Worm (Caenorhabditis elegans) whole organism, L3 larva: ENCODE measurements around the gene pgph-1.

ENCODE experiments used
- ama-1 ChIP-seq: fragments of 150-350 bp; optimal IDR thresholded peaks from 2 replicates; lab custom pipeline; 2018
- egl-27 ChIP-seq: sonication (generic microtip); optimal IDR thresholded peaks from 4 replicates; lab custom pipeline; 2017; ENCODE audit warnings: missing biosample characterization, missing genetic modification reagents, missing genetic modification characterization
- eor-1 ChIP-seq, 2 experiments: fragments of 150-350 bp; optimal IDR thresholded peaks; 2 replicates each; lab custom pipeline; 2014 to 2018; ENCODE audit warnings: missing biosample characterization in 2 of 2, missing genetic modification characterization in 2 of 2
- fkh-10 ChIP-seq: sonication (generic microtip); optimal IDR thresholded peaks from 2 replicates; lab custom pipeline; 2017; ENCODE audit warnings: missing biosample characterization, missing genetic modification reagents, missing genetic modification characterization
- lin-15B ChIP-seq: fragments of 150-350 bp; optimal IDR thresholded peaks from 2 replicates; lab custom pipeline; 2014; ENCODE audit warnings: missing biosample characterization, missing genetic modification characterization
- nfya-1 ChIP-seq: sonication (generic microtip); optimal IDR thresholded peaks from 2 replicates; lab custom pipeline; 2017; ENCODE audit warnings: missing genetic modification characterization, mild to moderate bottlenecking, missing compliant biosample characterization, antibody characterized with exemption, moderate library complexity; ENCODE audit not compliant: insufficient read depth
- nhr-28 ChIP-seq: fragments of 150-350 bp; optimal IDR thresholded peaks from 2 replicates; lab custom pipeline; 2014; ENCODE audit warnings: missing biosample characterization, missing genetic modification characterization
- skn-1 ChIP-seq: fragments of 150-350 bp; optimal IDR thresholded peaks from 2 replicates; lab custom pipeline; 2014; ENCODE audit warnings: missing biosample characterization, missing genetic modification characterization
- unc-39 ChIP-seq: sonication (generic microtip); optimal IDR thresholded peaks from 4 replicates; lab custom pipeline; 2017; ENCODE audit warnings: missing biosample characterization, missing genetic modification characterization
- ztf-11 ChIP-seq: fragments of 150-350 bp; optimal IDR thresholded peaks from 2 replicates; lab custom pipeline; 2014; ENCODE audit warnings: missing biosample characterization, missing genetic modification characterization
- ztf-4 ChIP-seq: fragments of 150-350 bp; optimal IDR thresholded peaks from 2 replicates; lab custom pipeline; 2014; ENCODE audit warnings: missing biosample characterization, missing genetic modification characterization

DNA sequence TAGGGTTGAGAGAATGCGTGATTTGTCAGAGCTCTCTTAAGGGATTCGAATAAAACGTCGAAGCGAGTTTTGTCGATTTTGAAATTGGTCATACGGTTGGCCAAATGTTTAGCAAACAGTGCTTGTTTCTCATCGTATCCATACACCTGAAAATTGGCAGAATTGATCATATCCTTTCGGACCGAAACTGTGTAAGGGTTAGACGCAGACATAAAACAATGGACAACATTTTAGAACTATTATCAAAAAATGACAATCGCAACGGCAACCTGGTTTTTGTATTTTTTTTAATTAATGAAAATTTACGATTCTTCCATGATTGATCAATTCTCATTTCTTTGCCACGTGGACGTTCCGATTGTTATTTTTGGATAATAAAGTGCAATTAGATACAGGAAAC lies 20.8 kb upstream of the pgph-1 start:
- TF ChIP-seq lin-15B (tag; lab: Kevin White, UChicago) (no peak), ztf-11 (no peak), ama-1 (lab: Kevin White, UChicago) (no peak), skn-1 (tag; lab: Kevin White, UChicago) (no peak), ztf-4 (tag; lab: Kevin White, UChicago) (no peak), egl-27 (tag; lab: Kevin White, UChicago) (no peak), fkh-10 (GFP tag; lab: Kevin White, UChicago) (no peak), eor-1 (tag; optimal IDR thresholded peaks at IDR 0.05; lab: Kevin White, UChicago) (no peak), nfya-1 (tag; lab: Kevin White, UChicago) (no peak), nhr-28 (tag; lab: Kevin White, UChicago) (no peak), unc-39 (tag; lab: Kevin White, UChicago) (no peak)
